Worm (Caenorhabditis elegans) whole organism, L4/young adult: ENCODE data around the gene oac-12.

Source experiments
- W03F9.2 ChIP-seq: fragments of 150-350 bp; optimal IDR thresholded peaks from 2 replicates; lab custom pipeline; 2014; ENCODE audit warnings: missing biosample characterization, missing genetic modification characterization
- dao-5 ChIP-seq: sonication (generic microtip); optimal IDR thresholded peaks from 2 replicates; lab custom pipeline; 2016; ENCODE audit warnings: missing genotype, missing genetic modification characterization, moderate library complexity, missing compliant biosample characterization
- him-1 ChIP-seq: sonication (generic microtip); optimal IDR thresholded peaks from 2 replicates; lab custom pipeline; 2016; ENCODE audit warnings: missing genotype, missing genetic modification reagents, missing genetic modification characterization, missing compliant biosample characterization

DNA sequence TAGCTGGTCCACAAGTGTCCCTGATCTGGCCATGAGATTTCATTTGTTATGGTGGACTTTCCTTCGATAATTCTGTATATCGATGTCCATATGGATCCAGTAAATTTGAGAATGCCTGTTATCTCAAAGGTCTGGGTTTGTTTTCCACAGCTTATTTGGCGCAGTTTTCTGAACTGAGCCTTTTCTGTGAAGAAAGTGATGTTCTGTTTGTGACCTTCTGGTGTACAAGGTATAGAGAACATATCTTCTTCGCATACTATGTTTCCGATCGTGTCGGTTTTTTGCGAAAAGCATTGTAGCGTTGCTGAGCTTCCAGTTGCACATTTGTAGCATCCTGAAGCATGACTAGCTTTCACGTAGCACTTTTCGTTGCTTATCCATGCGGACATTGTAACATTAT, 29.5 kb downstream of the oac-12 start:
- TF ChIP-seq W03F9.2 (tag; lab: Kevin White, UChicago) (no peak), him-1 (tag; lab: Kevin White, UChicago) (no peak), dao-5 (tag; lab: Kevin White, UChicago) (no peak)
